Worm (Caenorhabditis elegans): ENCODE results near the gene T09A5.15.

- no peak for TF ChIP-seq gei-17 (GFP tag; optimal IDR thresholded peaks at IDR 0.05)
- no peak for TF ChIP-seq zim-3 (tag; optimal IDR thresholded peaks at IDR 0.05)
- no peak for TF ChIP-seq bed-1 (GFP tag; IDR thresholded peaks at IDR 0.05)
- no peak for TF ChIP-seq him-1 (tag; optimal IDR thresholded peaks at IDR 0.05)
Observed at ce11 chrII:7814215-7814614, 43.5 kb upstream of the T09A5.15 start.
